Fruit fly (Drosophila melanogaster): ENCODE data around the gene Ser6.

DNA sequence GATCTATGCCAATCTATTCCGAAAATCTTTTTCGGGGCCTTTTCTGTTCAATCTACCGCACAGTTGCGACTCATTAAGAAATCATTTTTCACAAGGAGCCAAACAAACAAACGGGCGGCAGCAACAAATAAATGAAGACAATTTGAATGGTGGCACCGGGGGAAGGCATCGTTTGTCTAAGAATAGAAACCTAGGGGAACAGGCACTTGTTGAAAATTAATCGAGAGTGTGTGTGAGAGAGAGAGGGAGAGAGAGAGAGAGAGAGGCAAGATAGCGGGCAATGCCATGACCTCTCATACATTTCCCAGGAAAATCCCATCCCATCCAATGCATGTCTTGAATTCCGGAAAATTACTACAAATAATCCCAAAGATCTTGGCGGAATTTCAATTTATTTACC, 46.9 kb downstream of the Ser6 start:
- TF ChIP-seq dsf (GFP tag; optimal IDR thresholded peaks at IDR 0.05; ENCODE audit: borderline replicate concordance) = no peak
- TF ChIP-seq Rel (GFP tag; optimal IDR thresholded peaks at IDR 0.05) = no peak
- no peak for TF ChIP-seq Rel (tag; optimal IDR thresholded peaks at IDR 0.05)
- no peak for TF ChIP-seq fru (GFP tag; optimal IDR thresholded peaks at IDR 0.05)
- no peak for TF ChIP-seq dmrt93B (GFP tag; optimal IDR thresholded peaks at IDR 0.05)
- no peak for TF ChIP-seq br (GFP tag; optimal IDR thresholded peaks at IDR 0.05)
- TF ChIP-seq usp (GFP tag; optimal IDR thresholded peaks at IDR 0.05) = no peak
